Worm (Caenorhabditis elegans) whole organism, L1 larva: ENCODE measurements around the gene Y71H2B.8.

Source experiments
- elt-2 ChIP-seq: sonication (generic microtip); optimal IDR thresholded peaks from 2 replicates; lab custom pipeline; 2016; ENCODE audit warnings: missing genetic modification characterization, mild to moderate bottlenecking, inconsistent platforms, missing compliant biosample characterization, missing genetic modification reagents
- elt-3 ChIP-seq, 6 experiments: fragments of 150-350 bp in 1 of 6; sonication (generic microtip); optimal IDR thresholded peaks; 2 replicates each; lab custom pipeline; 2017 to 2018; ENCODE audit warnings: missing biosample characterization in 6 of 6, missing genetic modification characterization in 6 of 6, inconsistent platforms in 1 of 6
- fos-1 ChIP-seq: fragments of 150-350 bp; optimal IDR thresholded peaks from 2 replicates; lab custom pipeline; 2014; ENCODE audit warnings: missing biosample characterization, missing genetic modification characterization
- lin-13 ChIP-seq: fragments of 150-350 bp; optimal IDR thresholded peaks from 2 replicates; lab custom pipeline; 2014; ENCODE audit warnings: missing biosample characterization, missing genetic modification reagents, missing genetic modification characterization
- mab-9 ChIP-seq: fragments of 200-800 bp; sonication (Bioruptor generic); IDR thresholded peaks from 2 replicates; pipeline ENCODE4 v1.3.6; 2022; ENCODE audit warnings: missing genetic modification reagents, missing genetic modification characterization, missing compliant biosample characterization
- nhr-11 ChIP-seq: fragments of 150-350 bp; optimal IDR thresholded peaks from 2 replicates; lab custom pipeline; 2014; ENCODE audit warnings: missing biosample characterization, missing genetic modification characterization
- nhr-28 ChIP-seq: fragments of 150-350 bp; optimal IDR thresholded peaks from 2 replicates; lab custom pipeline; 2014; ENCODE audit warnings: missing biosample characterization, missing genetic modification characterization
- nhr-47 ChIP-seq: sonication (generic microtip); optimal IDR thresholded peaks from 2 replicates; lab custom pipeline; 2016; ENCODE audit warnings: mild to moderate bottlenecking, missing genetic modification characterization, moderate library complexity, missing compliant biosample characterization
- nhr-77 ChIP-seq: fragments of 150-350 bp; optimal IDR thresholded peaks from 2 replicates; lab custom pipeline; 2014; ENCODE audit warnings: missing biosample characterization, missing genetic modification characterization
- nhr-84 ChIP-seq: sonication (generic microtip); optimal IDR thresholded peaks from 2 replicates; lab custom pipeline; 2017; ENCODE audit warnings: missing biosample characterization, missing genetic modification characterization
- pqm-1 ChIP-seq: sonication (generic microtip); optimal IDR thresholded peaks from 3 replicates; lab custom pipeline; 2017; ENCODE audit warnings: missing biosample characterization, missing genetic modification characterization
- snpc-4 ChIP-seq: fragments of 150-350 bp; optimal IDR thresholded peaks from 2 replicates; lab custom pipeline; 2014; ENCODE audit warnings: missing biosample characterization, missing genetic modification characterization
- ztf-11 ChIP-seq, 2 experiments: sonication (generic microtip); optimal IDR thresholded peaks; 2 replicates each; lab custom pipeline; 2016 to 2017; ENCODE audit warnings: missing genetic modification characterization in 2 of 2, missing biosample characterization in 1 of 2, missing compliant biosample characterization in 1 of 2

DNA sequence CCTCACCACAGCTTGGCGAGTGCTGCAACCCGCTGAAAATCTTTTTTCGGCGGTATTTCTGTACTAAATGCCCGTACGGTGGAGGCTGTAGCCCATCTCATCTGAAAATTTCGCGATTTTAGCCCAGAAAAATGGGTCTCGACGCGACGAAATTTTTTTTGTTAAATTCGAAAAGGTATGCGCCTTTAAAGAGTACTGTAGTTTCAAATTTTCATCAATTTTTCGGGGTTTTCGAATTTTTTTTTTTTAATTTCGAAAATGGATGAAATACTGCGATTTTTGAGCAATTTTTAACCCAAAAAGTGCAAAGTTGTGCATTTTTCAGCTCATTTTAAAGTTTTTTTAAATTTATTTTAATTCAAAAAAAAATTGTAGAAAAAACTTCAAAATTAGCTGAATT, 7.6 kb upstream of the Y71H2B.8 start, which contains the start of gene Y54F10AR.2:
- TF ChIP-seq nhr-11 (tag; lab: Kevin White, UChicago), result no peak
- TF ChIP-seq nhr-47 (tag; lab: Kevin White, UChicago), result no peak
- TF ChIP-seq nhr-28 (tag; lab: Kevin White, UChicago), result no peak
- TF ChIP-seq elt-2 (tag; lab: Kevin White, UChicago), result no peak
- TF ChIP-seq nhr-84 (tag; lab: Kevin White, UChicago), result no peak
- no peak for TF ChIP-seq snpc-4 (tag; lab: Kevin White, UChicago)
- TF ChIP-seq elt-3 (tag; optimal IDR thresholded peaks at IDR 0.05; lab: Kevin White, UChicago), result no peak
- no peak for TF ChIP-seq fos-1 (tag; lab: Kevin White, UChicago)
- TF ChIP-seq mab-9 (GFP tag; lab: Robert Waterston, UW), result no peak
- TF ChIP-seq ztf-11 (tag; optimal IDR thresholded peaks at IDR 0.05; lab: Kevin White, UChicago), result no peak
- TF ChIP-seq pqm-1 (tag; lab: Kevin White, UChicago), result no peak
- TF ChIP-seq nhr-77, result no peak
- TF ChIP-seq lin-13 (GFP tag; lab: Kevin White, UChicago), result no peak
